Fruit fly (Drosophila melanogaster) whole organism, embryonic: Measurements from ENCODE around the gene Sk2.

Experiments
- CG10147 ChIP-seq: fragments of 200-800 bp; sonication (Bioruptor generic); optimal IDR thresholded peaks from 2 replicates; lab custom pipeline; 2019; ENCODE audit warnings: missing biosample characterization, mild to moderate bottlenecking, missing genetic modification characterization, moderate library complexity
- CG12769 ChIP-seq: fragments of 200-800 bp; sonication (Bioruptor generic); optimal IDR thresholded peaks from 2 replicates; lab custom pipeline; 2019; ENCODE audit warnings: missing biosample characterization, mild to moderate bottlenecking, missing genetic modification characterization, moderate library complexity
- CG16779 ChIP-seq: fragments of 200-800 bp; sonication (Bioruptor generic); IDR thresholded peaks from 2 replicates; pipeline ENCODE4 v1.3.6; 2022; ENCODE audit warnings: missing biosample characterization, missing genetic modification characterization
- CG17186 ChIP-seq: fragments of 200-800 bp; sonication (Bioruptor generic); optimal IDR thresholded peaks from 3 replicates; lab custom pipeline; 2017; ENCODE audit warnings: missing biosample characterization, missing genetic modification reagents, missing genetic modification characterization
- CG17612 ChIP-seq: fragments of 200-800 bp; sonication (Bioruptor generic); IDR thresholded peaks from 2 replicates; pipeline ENCODE4 v1.3.6; 2022; ENCODE audit warnings: missing biosample characterization, missing genetic modification characterization
- CG18476 ChIP-seq: fragments of 200-800 bp; sonication (Bioruptor generic); optimal IDR thresholded peaks from 2 replicates; lab custom pipeline; 2016; ENCODE audit warnings: missing biosample characterization, mild to moderate bottlenecking, missing genetic modification characterization
- CG3065 ChIP-seq: fragments of 200-800 bp; sonication (Bioruptor generic); optimal IDR thresholded peaks from 2 replicates; lab custom pipeline; 2016; ENCODE audit warnings: missing biosample characterization, missing genetic modification characterization
- CG31224 ChIP-seq: fragments of 200-800 bp; sonication (Bioruptor generic); IDR thresholded peaks from 2 replicates; pipeline ENCODE4 v1.3.6; 2022; ENCODE audit warnings: missing biosample characterization, missing genetic modification characterization
- CG32767 ChIP-seq: fragments of 200-800 bp; sonication (Bioruptor generic); IDR thresholded peaks from 2 replicates; pipeline ENCODE4 v1.3.6; 2022; ENCODE audit warnings: missing biosample characterization, missing genetic modification characterization
- CG42726 ChIP-seq: fragments of 200-800 bp; sonication (Bioruptor generic); IDR thresholded peaks from 2 replicates; pipeline ENCODE4 v1.3.6; 2022; ENCODE audit warnings: missing biosample characterization, missing genetic modification characterization; ENCODE audit not compliant: partially characterized antibody
- CG4360 ChIP-seq: fragments of 200-800 bp; sonication (Bioruptor generic); IDR thresholded peaks from 2 replicates; pipeline ENCODE4 v1.3.6; 2022; ENCODE audit warnings: missing biosample characterization, missing genetic modification characterization
- CG4820 ChIP-seq: fragments of 200-800 bp; sonication (Bioruptor generic); optimal IDR thresholded peaks from 3 replicates; lab custom pipeline; 2016; ENCODE audit warnings: missing biosample characterization, missing genetic modification characterization
- CG7786 ChIP-seq: fragments of 200-800 bp; sonication (Bioruptor generic); optimal IDR thresholded peaks from 2 replicates; lab custom pipeline; 2016; ENCODE audit warnings: missing biosample characterization, missing genetic modification characterization
- CG8281 ChIP-seq: fragments of 200-800 bp; sonication (Bioruptor generic); optimal IDR thresholded peaks from 2 replicates; lab custom pipeline; 2018; ENCODE audit warnings: missing biosample characterization, mild to moderate bottlenecking, missing genetic modification characterization, moderate library complexity
- CG8388 ChIP-seq: fragments of 200-800 bp; sonication (Bioruptor generic); optimal IDR thresholded peaks from 2 replicates; lab custom pipeline; 2019; ENCODE audit warnings: missing biosample characterization, mild to moderate bottlenecking, missing genetic modification characterization, moderate library complexity
- CG8765 ChIP-seq: fragments of 200-800 bp; sonication (Bioruptor generic); IDR thresholded peaks from 2 replicates; pipeline ENCODE4 v1.3.6; 2022; ENCODE audit warnings: missing biosample characterization, missing genetic modification characterization
- CG8944 ChIP-seq: fragments of 200-800 bp; sonication (Bioruptor generic); optimal IDR thresholded peaks from 3 replicates; lab custom pipeline; 2016; ENCODE audit warnings: missing biosample characterization, missing genetic modification characterization
- Dref ChIP-seq: fragments of 200-800 bp; sonication (Bioruptor generic); IDR thresholded peaks from 2 replicates; pipeline ENCODE4 v1.3.6; 2022; ENCODE audit warnings: missing biosample characterization, missing genetic modification characterization
- Fer1 ChIP-seq: fragments of 200-800 bp; sonication (Bioruptor generic); optimal IDR thresholded peaks from 2 replicates; lab custom pipeline; 2017; ENCODE audit warnings: missing biosample characterization, mild to moderate bottlenecking, missing genetic modification characterization
- Fer2 ChIP-seq: fragments of 200-800 bp; sonication (Bioruptor generic); optimal IDR thresholded peaks from 2 replicates; lab custom pipeline; 2018; ENCODE audit warnings: missing biosample characterization, mild to moderate bottlenecking, missing genetic modification characterization, moderate library complexity
- H15 ChIP-seq: fragments of 200-800 bp; sonication (Bioruptor generic); IDR thresholded peaks from 3 replicates; pipeline ENCODE4 v1.3.6; 2022; ENCODE audit warnings: missing biosample characterization, missing genetic modification characterization
- HLHmδ ChIP-seq: fragments of 200-800 bp; sonication (Bioruptor generic); optimal IDR thresholded peaks from 2 replicates; lab custom pipeline; 2018; ENCODE audit warnings: missing biosample characterization, mild to moderate bottlenecking, missing genetic modification characterization, moderate library complexity
- Jarid2 ChIP-seq: fragments of 200-800 bp; sonication (Bioruptor generic); optimal IDR thresholded peaks from 3 replicates; lab custom pipeline; 2017; ENCODE audit warnings: mild to moderate bottlenecking, missing biosample characterization, missing genetic modification reagents, missing genetic modification characterization
- Lhr ChIP-seq: fragments of 200-800 bp; sonication (Bioruptor generic); optimal IDR thresholded peaks from 3 replicates; lab custom pipeline; 2017; ENCODE audit warnings: mild to moderate bottlenecking, missing biosample characterization, missing genetic modification reagents, missing genetic modification characterization
- MBD-R2 ChIP-seq: fragments of 200-800 bp; sonication (Bioruptor generic); IDR thresholded peaks from 2 replicates; pipeline ENCODE4 v1.3.6; 2022; ENCODE audit warnings: missing biosample characterization, missing genetic modification characterization
- MTF-1 ChIP-seq: fragments of 200-800 bp; sonication (Bioruptor generic); optimal IDR thresholded peaks from 2 replicates; lab custom pipeline; 2018; ENCODE audit warnings: missing biosample characterization, mild to moderate bottlenecking, missing genetic modification characterization, borderline replicate concordance
- Mes4 ChIP-seq: fragments of 200-800 bp; sonication (Bioruptor generic); optimal IDR thresholded peaks from 2 replicates; lab custom pipeline; 2016; ENCODE audit warnings: missing biosample characterization, missing genetic modification characterization
- Rfx ChIP-seq: fragments of 200-800 bp; sonication (Bioruptor generic); IDR thresholded peaks from 2 replicates; pipeline ENCODE4 v1.3.6; 2022; ENCODE audit warnings: missing biosample characterization, missing genetic modification characterization
- Rx ChIP-seq: fragments of 200-800 bp; sonication (Bioruptor generic); IDR thresholded peaks from 2 replicates; pipeline ENCODE4 v1.3.6; 2022; ENCODE audit warnings: missing biosample characterization, missing genetic modification characterization
- cas ChIP-seq: fragments of 200-800 bp; sonication (Bioruptor generic); IDR thresholded peaks from 2 replicates; pipeline ENCODE4 v1.3.6; 2022; ENCODE audit warnings: missing biosample characterization, missing genetic modification characterization
- en ChIP-seq: fragments of 200-800 bp; sonication (Bioruptor generic); optimal IDR thresholded peaks from 2 replicates; lab custom pipeline; 2016; ENCODE audit warnings: missing biosample characterization, missing genetic modification characterization
- fd64A ChIP-seq: fragments of 200-800 bp; sonication (Bioruptor generic); optimal IDR thresholded peaks from 3 replicates; lab custom pipeline; 2018; ENCODE audit warnings: missing biosample characterization, mild to moderate bottlenecking, missing genetic modification characterization
- gce ChIP-seq: fragments of 200-800 bp; sonication (Bioruptor generic); IDR thresholded peaks from 3 replicates; pipeline ENCODE4 v1.3.6; 2022; ENCODE audit warnings: missing biosample characterization, missing genetic modification characterization
- insv ChIP-seq, 2 experiments: fragments of 200-800 bp; sonication (Bioruptor generic); optimal IDR thresholded peaks; 3 replicates each; lab custom pipeline; 2016 to 2018; ENCODE audit warnings: missing biosample characterization in 2 of 2, missing genetic modification characterization in 2 of 2
- kah ChIP-seq: fragments of 200-800 bp; sonication (Bioruptor generic); optimal IDR thresholded peaks from 2 replicates; lab custom pipeline; 2018; ENCODE audit warnings: missing biosample characterization, mild to moderate bottlenecking, missing genetic modification characterization
- lab ChIP-seq: fragments of 200-800 bp; sonication (Bioruptor generic); optimal IDR thresholded peaks from 3 replicates; lab custom pipeline; 2017; ENCODE audit warnings: missing biosample characterization, missing genetic modification characterization, mild to moderate bottlenecking, moderate library complexity, missing genetic modification reagents
- lola ChIP-seq, 3 experiments: fragments of >200 bp in 2 of 3; fragments of 200-800 bp in 1 of 3; sonication (Bioruptor generic) in 1 of 3; optimal IDR thresholded peaks; 2 replicates each; lab custom pipeline; 2017 to 2019; ENCODE audit warnings: missing biosample characterization in 3 of 3, missing genetic modification characterization in 3 of 3, mild to moderate bottlenecking in 1 of 3, moderate library complexity in 1 of 3
- lov ChIP-seq, 2 experiments: fragments of 200-800 bp in 1 of 2; fragments of >200 bp in 1 of 2; sonication (Bioruptor generic) in 1 of 2; IDR thresholded peaks in 1 of 2; optimal IDR thresholded peaks in 1 of 2; 2 replicates in 1 of 2; 3 replicates in 1 of 2; pipeline versions ENCODE4 v1.3.6 to Lab custom; 2017 to 2022; ENCODE audit warnings: missing biosample characterization in 1 of 2, missing genetic modification characterization in 1 of 2
- maf-S ChIP-seq: fragments of 200-800 bp; sonication (Bioruptor generic); optimal IDR thresholded peaks from 2 replicates; lab custom pipeline; 2016; ENCODE audit warnings: missing biosample characterization, missing genetic modification characterization
- mam ChIP-seq: fragments of 200-800 bp; sonication (Bioruptor generic); optimal IDR thresholded peaks from 3 replicates; lab custom pipeline; 2016; ENCODE audit warnings: missing biosample characterization, missing genetic modification characterization
- odd ChIP-seq: fragments of 200-800 bp; sonication (Bioruptor generic); optimal IDR thresholded peaks from 2 replicates; lab custom pipeline; 2017; ENCODE audit warnings: missing biosample characterization, mild to moderate bottlenecking, missing genetic modification characterization
- pan ChIP-seq, 4 experiments: fragments of >200 bp in 3 of 4; fragments of 200-800 bp in 1 of 4; sonication (Bioruptor generic) in 1 of 4; optimal IDR thresholded peaks in 3 of 4; IDR thresholded peaks in 1 of 4; 2 replicates each; pipeline versions ENCODE4 v1.3.6 to Lab custom; 2017 to 2022; ENCODE audit warnings: missing biosample characterization in 2 of 4, missing genetic modification characterization in 2 of 4, mixed read lengths in 1 of 4
- pros ChIP-seq: fragments of 200-800 bp; sonication (Bioruptor generic); optimal IDR thresholded peaks from 3 replicates; lab custom pipeline; 2019; ENCODE audit warnings: missing biosample characterization, mild to moderate bottlenecking, missing genetic modification characterization, moderate library complexity
- ro ChIP-seq: fragments of 200-800 bp; sonication (Bioruptor generic); IDR thresholded peaks from 2 replicates; pipeline ENCODE4 v1.3.6; 2022; ENCODE audit warnings: missing biosample characterization, missing genetic modification characterization
- salm ChIP-seq: fragments of 200-800 bp; sonication (Bioruptor generic); optimal IDR thresholded peaks from 2 replicates; lab custom pipeline; 2018; ENCODE audit warnings: missing biosample characterization, mild to moderate bottlenecking, missing genetic modification characterization
- zf30C ChIP-seq: fragments of 200-800 bp; sonication (Bioruptor generic); optimal IDR thresholded peaks from 3 replicates; lab custom pipeline; 2018; ENCODE audit warnings: missing biosample characterization, mild to moderate bottlenecking, missing genetic modification characterization
- zfh1 ChIP-seq: fragments of 200-800 bp; sonication (Bioruptor generic); IDR thresholded peaks from 3 replicates; pipeline ENCODE4 v1.3.6; 2022; ENCODE audit warnings: missing biosample characterization, missing genetic modification characterization

Gene Sk2

DNA sequence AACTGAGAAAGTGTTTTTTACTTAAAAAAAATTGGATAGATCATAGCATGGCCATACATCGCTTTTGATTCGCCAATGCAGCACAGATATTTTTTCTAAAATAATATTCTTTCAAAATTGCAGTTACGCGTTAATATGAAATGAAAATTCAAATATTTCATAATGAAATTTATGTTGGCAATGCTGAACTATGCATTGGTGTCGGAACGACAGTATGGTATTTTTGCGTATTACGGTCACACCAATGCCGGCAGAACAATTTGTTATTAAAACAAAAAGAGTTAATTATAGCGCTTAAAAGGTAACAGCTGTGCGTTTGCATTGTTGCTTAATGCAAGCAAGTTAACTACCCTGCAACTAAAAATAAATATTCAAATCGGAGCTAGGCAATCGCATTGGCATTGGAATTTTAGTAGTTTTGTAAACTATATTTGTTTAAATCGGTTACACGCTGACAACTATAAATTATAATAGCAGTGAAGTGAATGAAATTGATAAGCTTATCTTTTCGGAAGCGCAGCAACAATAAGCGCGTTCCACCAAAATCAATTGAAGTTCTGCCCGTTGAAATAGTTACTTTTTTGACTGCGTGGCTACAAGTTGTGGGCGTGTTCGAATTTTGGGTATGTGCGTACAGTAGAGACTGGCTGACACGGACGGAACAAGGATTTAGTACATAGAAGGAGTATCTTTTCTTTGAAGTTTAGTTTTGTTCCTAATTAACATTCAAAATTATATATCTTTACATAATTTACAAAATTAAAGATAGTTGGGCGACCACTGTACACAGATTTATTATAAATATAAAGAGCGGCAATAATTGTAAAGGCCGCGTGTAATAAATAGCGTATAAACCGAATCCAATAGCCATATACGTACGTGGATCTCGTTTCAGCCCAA lies 4.5 kb upstream of the Sk2 start, which contains the start of gene Prx4 (continued):
- TF ChIP-seq kah (GFP tag; lab: Kevin White, UChicago) (peak; percentile 19), Mes4 (GFP tag; lab: Kevin White, UChicago) (peak; percentile 0), CG16779 (GFP tag; lab: Robert Waterston, UW) (0 out of 2 replicates have a peak, but pooled peaks have one; percentile 55), Jarid2 (GFP tag; lab: Kevin White, UChicago) (peak; percentile 21), Lhr (GFP tag; lab: Kevin White, UChicago) (no peak), zfh1 (GFP tag; lab: Robert Waterston, UW) (peak; percentile 85), CG8944 (GFP tag; lab: Kevin White, UChicago) (no peak), odd (GFP tag; lab: Kevin White, UChicago) (peak; percentile 49), CG17612 (no peak), lola (GFP tag; optimal IDR thresholded peaks at IDR 0.05; lab: Kevin White, UChicago) (peak in 1 of 3 experiments; percentile 54), CG18476 (GFP tag; lab: Kevin White, UChicago) (peak; percentile 65), H15 (GFP tag; lab: Robert Waterston, UW) (peak; percentile 57; the same call in 2 of the 3 replicates), Fer1 (GFP tag; lab: Kevin White, UChicago) (peak; percentile 73), insv (GFP tag; optimal IDR thresholded peaks at IDR 0.05; lab: Kevin White, UChicago) (no peak), pros (no peak), salm (tag; lab: Kevin White, UChicago) (peak; percentile 42), Rx (no peak), MTF-1 (GFP tag; lab: Kevin White, UChicago) (peak; percentile 43), CG31224 (GFP tag; lab: Robert Waterston, UW) (peak; percentile 51), zf30C (no peak), ro (GFP tag; lab: Robert Waterston, UW) (no peak), CG7786 (GFP tag; lab: Kevin White, UChicago) (no peak), CG17186 (GFP tag; lab: Kevin White, UChicago) (no peak), pan (optimal IDR thresholded peaks at IDR 0.05; lab: Kevin White, UChicago) (no peak), pan (GFP tag; optimal IDR thresholded peaks at IDR 0.05 in 1 of 2, IDR thresholded peaks at IDR 0.05 in 1 of 2) (peak in 1 of 2 experiments; percentile 86), Fer2 (tag; lab: Kevin White, UChicago) (peak; percentile 29), CG10147 (GFP tag; lab: Kevin White, UChicago) (peak; percentile 52), Dref (GFP tag; lab: Robert Waterston, UW) (no peak), CG4820 (GFP tag; lab: Kevin White, UChicago) (peak; percentile 31), CG8765 (GFP tag; lab: Robert Waterston, UW) (peak; percentile 43; the same call in 1 of the 2 replicates), lab (GFP tag; lab: Kevin White, UChicago) (peak; percentile 86), mam (GFP tag; lab: Kevin White, UChicago) (peak; percentile 61), CG3065 (GFP tag; lab: Kevin White, UChicago) (no peak), HLHmδ (GFP tag; lab: Kevin White, UChicago) (no peak), maf-S (GFP tag; lab: Kevin White, UChicago) (no peak), CG12769 (tag; lab: Kevin White, UChicago) (peak; percentile 64), Rfx (GFP tag; lab: Robert Waterston, UW) (peak; percentile 77), CG8388 (peak; percentile 74), en (GFP tag; lab: Kevin White, UChicago) (no peak), CG42726 (GFP tag; lab: Robert Waterston, UW) (no peak), MBD-R2 (GFP tag; lab: Robert Waterston, UW) (peak; percentile 28; the same call in 1 of the 2 replicates), CG8281 (tag; lab: Kevin White, UChicago) (peak; percentile 47), lov (optimal IDR thresholded peaks at IDR 0.05; lab: Kevin White, UChicago) (no peak), lov (GFP tag; IDR thresholded peaks at IDR 0.05; lab: Robert Waterston, UW) (no peak), cas (GFP tag; lab: Robert Waterston, UW) (no peak), gce (GFP tag; lab: Robert Waterston, UW) (peak; percentile 66; the same call in 2 of the 3 replicates), fd64A (GFP tag; lab: Kevin White, UChicago) (no peak), CG4360 (0 out of 2 replicates have a peak, but pooled peaks have one; percentile 49), CG32767 (GFP tag; lab: Robert Waterston, UW) (peak; percentile 47)
